Worm (Caenorhabditis elegans) whole organism, L4 larva: Measurements from ENCODE around the gene C02B8.12.

ENCODE experiments used
- aha-1 ChIP-seq: fragments of 150-350 bp; peaks from one replicate; lab custom pipeline; 2014; ENCODE audit warnings: missing biosample characterization, missing genetic modification characterization
- attf-4 ChIP-seq: sonication (generic microtip); optimal IDR thresholded peaks from 3 replicates; lab custom pipeline; 2017; ENCODE audit warnings: missing biosample characterization, missing genetic modification characterization
- daf-12 ChIP-seq: fragments of 150-350 bp; optimal IDR thresholded peaks from 2 replicates; lab custom pipeline; 2014; ENCODE audit warnings: missing biosample characterization, missing genetic modification reagents, missing genetic modification characterization
- dve-1 ChIP-seq: sonication (generic microtip); optimal IDR thresholded peaks from 2 replicates; lab custom pipeline; 2017; ENCODE audit warnings: antibody characterized with exemption, mild to moderate bottlenecking, missing genetic modification characterization, missing compliant biosample characterization; ENCODE audit not compliant: insufficient read depth
- fos-1 ChIP-seq: fragments of 150-350 bp; optimal IDR thresholded peaks from 2 replicates; lab custom pipeline; 2014; ENCODE audit warnings: missing biosample characterization, missing genetic modification characterization
- hlh-11 ChIP-seq: fragments of 200-800 bp; sonication (Bioruptor generic); optimal IDR thresholded peaks from 2 replicates; lab custom pipeline; 2018; ENCODE audit warnings: mild to moderate bottlenecking, missing genetic modification characterization, missing compliant biosample characterization
- jun-1 ChIP-seq: fragments of 150-350 bp; optimal IDR thresholded peaks from 2 replicates; lab custom pipeline; 2014; ENCODE audit warnings: missing biosample characterization, missing genetic modification reagents, missing genetic modification characterization
- nhr-11 ChIP-seq: fragments of 150-350 bp; optimal IDR thresholded peaks from 2 replicates; lab custom pipeline; 2014; ENCODE audit warnings: missing biosample characterization, missing genetic modification characterization
- skn-1 ChIP-seq: fragments of 150-350 bp; optimal IDR thresholded peaks from 2 replicates; lab custom pipeline; 2014; ENCODE audit warnings: missing biosample characterization, missing genetic modification characterization

DNA sequence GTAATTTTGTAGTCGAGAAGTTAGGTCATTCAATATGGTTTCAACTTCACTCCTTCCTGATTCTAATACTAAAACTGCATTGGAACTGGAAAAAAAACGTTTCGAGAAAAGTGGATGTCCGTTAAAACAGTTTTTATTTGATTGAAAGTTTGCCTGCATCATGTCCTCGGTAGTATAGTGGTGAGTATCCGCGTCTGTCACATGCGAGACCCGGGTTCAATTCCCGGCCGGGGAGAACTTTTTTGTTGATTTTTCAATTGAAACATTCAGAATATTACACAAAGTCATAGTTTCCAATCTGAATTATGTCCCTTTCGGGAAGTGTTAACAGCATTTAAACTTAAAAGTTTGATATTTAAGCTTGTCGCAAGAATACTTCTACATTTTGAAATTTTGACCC is 25.8 kb upstream of the C02B8.12 start:
- TF ChIP-seq fos-1 (tag; lab: Kevin White, UChicago) (no peak), daf-12 (tag; lab: Kevin White, UChicago) (no peak), dve-1 (tag; lab: Kevin White, UChicago) (no peak), nhr-11 (no peak), attf-4 (tag; lab: Kevin White, UChicago) (no peak), hlh-11 (tag; lab: Kevin White, UChicago) (no peak), skn-1 (tag; lab: Kevin White, UChicago) (no peak), jun-1 (tag; lab: Kevin White, UChicago) (no peak), aha-1 (tag; lab: Kevin White, UChicago) (no peak)
